Fruit fly (Drosophila melanogaster): Measurements from ENCODE around the gene CG32036.

The CG32036 gene

DNA sequence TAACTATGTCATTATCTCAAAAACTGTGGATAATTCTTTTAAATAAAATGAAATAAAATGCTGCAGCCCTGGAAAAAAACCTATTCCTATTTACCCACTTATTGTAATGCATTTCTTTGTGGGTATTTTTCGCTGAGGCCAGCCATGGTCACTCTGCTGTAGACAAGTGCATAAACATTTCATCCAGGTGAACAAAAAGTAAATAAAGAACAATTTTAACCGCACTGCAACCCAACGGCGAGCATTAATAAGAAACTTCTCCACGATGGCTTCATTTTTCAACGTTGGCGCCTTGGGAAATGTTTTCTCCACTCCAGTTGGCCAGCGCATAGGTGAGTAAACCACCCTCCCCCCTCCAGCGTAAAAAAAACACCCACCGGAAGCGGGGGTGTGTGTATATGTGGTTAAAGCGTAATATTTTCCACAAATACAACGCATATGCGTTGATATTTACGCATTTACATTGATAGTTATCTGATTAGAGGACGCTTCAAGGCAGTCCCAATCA lies 42.2 kb downstream of the CG32036 start, which contains the start of gene CG3529:
TSS of gene CG3529 (plus strand) at position 134 of the 508 bp plus-strand sequence.
- TF ChIP-seq CG11617 (GFP tag; optimal IDR thresholded peaks at IDR 0.05), result peak; percentile 42
- TF ChIP-seq toe (GFP tag; optimal IDR thresholded peaks at IDR 0.05), result peak; percentile 57
- TF ChIP-seq cnc (optimal IDR thresholded peaks at IDR 0.05), result no peak
- no peak for TF ChIP-seq CG1620 (GFP tag; optimal IDR thresholded peaks at IDR 0.05)
- TF ChIP-seq CG14711 (tag; optimal IDR thresholded peaks at IDR 0.05), result peak; percentile 45
- peak; percentile 42 for TF ChIP-seq bab1 (GFP tag; optimal IDR thresholded peaks at IDR 0.05)
- TF ChIP-seq CG7101 (tag; optimal IDR thresholded peaks at IDR 0.05), result peak; percentile 30
- TF ChIP-seq Hr96 (GFP tag; optimal IDR thresholded peaks at IDR 0.05), result peak; percentile 43
- TF ChIP-seq CG33017 (tag; optimal IDR thresholded peaks at IDR 0.05), result peak; percentile 29
- no peak for TF ChIP-seq tj (GFP tag; optimal IDR thresholded peaks at IDR 0.05)
- TF ChIP-seq Crg-1 (GFP tag; optimal IDR thresholded peaks at IDR 0.05), result peak; percentile 34
- peak; percentile 51 for TF ChIP-seq Mnt (GFP tag; optimal IDR thresholded peaks at IDR 0.05)
- peak; percentile 37 for TF ChIP-seq CG12768 (GFP tag; optimal IDR thresholded peaks at IDR 0.05)
- TF ChIP-seq kay (GFP tag; ENCODE audit: borderline replicate concordance), result no peak
- peak; percentile 31 for TF ChIP-seq ovo (GFP tag; optimal IDR thresholded peaks at IDR 0.05)
- no peak for TF ChIP-seq CG7045 (GFP tag; optimal IDR thresholded peaks at IDR 0.05)
- TF ChIP-seq cic (GFP tag; optimal IDR thresholded peaks at IDR 0.05), result peak; percentile 36
- TF ChIP-seq pad (GFP tag; optimal IDR thresholded peaks at IDR 0.05), result peak; percentile 35
- no peak for TF ChIP-seq Clk (GFP tag; optimal IDR thresholded peaks at IDR 0.05)

dm6 chr3L:9442625-9443282 lies 46.3 kb downstream of the CG32036 start, which contains the start of gene Srg3:
Gene Srg3, plus strand, starts transcription at chr3L:9443232.
- TF ChIP-seq CG7045 (GFP tag; optimal IDR thresholded peaks at IDR 0.05) (no peak), CG33017 (tag; optimal IDR thresholded peaks at IDR 0.05) (no peak), CG12768 (GFP tag; optimal IDR thresholded peaks at IDR 0.05) (peak; percentile 27), Hr96 (GFP tag; optimal IDR thresholded peaks at IDR 0.05) (no peak), toe (GFP tag; optimal IDR thresholded peaks at IDR 0.05) (no peak)

- peak; percentile 50 for TF ChIP-seq CG7045 (GFP tag; optimal IDR thresholded peaks at IDR 0.05)
- TF ChIP-seq ovo (GFP tag; optimal IDR thresholded peaks at IDR 0.05), result peak; percentile 50
- TF ChIP-seq CG14711 (tag; optimal IDR thresholded peaks at IDR 0.05), result peak; percentile 97
- no peak for TF ChIP-seq CG33017 (tag; optimal IDR thresholded peaks at IDR 0.05)
- peak; percentile 10 for TF ChIP-seq CG12768 (GFP tag; optimal IDR thresholded peaks at IDR 0.05)
- peak; percentile 4 for TF ChIP-seq CG7101 (tag; optimal IDR thresholded peaks at IDR 0.05)
- peak; percentile 72 for TF ChIP-seq CG1620 (GFP tag; optimal IDR thresholded peaks at IDR 0.05)
- peak; percentile 56 for TF ChIP-seq Mnt (GFP tag; optimal IDR thresholded peaks at IDR 0.05)
- TF ChIP-seq CG5204 (GFP tag; optimal IDR thresholded peaks at IDR 0.05), result no peak
- peak; percentile 36 for TF ChIP-seq CG11617 (GFP tag; optimal IDR thresholded peaks at IDR 0.05)
- TF ChIP-seq cic (GFP tag; optimal IDR thresholded peaks at IDR 0.05), result peak; percentile 58
- no peak for TF ChIP-seq tj (GFP tag; optimal IDR thresholded peaks at IDR 0.05)
- TF ChIP-seq pad (GFP tag; optimal IDR thresholded peaks at IDR 0.05), result peak; percentile 35
- no peak for TF ChIP-seq Clk (GFP tag; optimal IDR thresholded peaks at IDR 0.05)
- TF ChIP-seq cnc (optimal IDR thresholded peaks at IDR 0.05), result no peak
- TF ChIP-seq toe (GFP tag; optimal IDR thresholded peaks at IDR 0.05), result peak; percentile 78
- TF ChIP-seq Hr96 (GFP tag; optimal IDR thresholded peaks at IDR 0.05), result peak; percentile 60
- peak; percentile 38 for TF ChIP-seq bab1 (GFP tag; optimal IDR thresholded peaks at IDR 0.05)
- TF ChIP-seq Crg-1 (GFP tag; optimal IDR thresholded peaks at IDR 0.05), result peak; percentile 68
Observed at dm6 chr3L:9441907-9442479, 47.0 kb downstream of the CG32036 start, which contains the start of the genes Bet3 and Nf-YA. Gene Bet3, minus strand, starts transcription at chr3L:9442267. Gene Nf-YA, minus strand, starts transcription at chr3L:9442267.

dm6 chr3L:9438858-9439257 lies 50.2 kb downstream of the CG32036 start:
- TF ChIP-seq cic (GFP tag; optimal IDR thresholded peaks at IDR 0.05) (no peak), Clk (GFP tag; optimal IDR thresholded peaks at IDR 0.05) (no peak), Hr96 (GFP tag; optimal IDR thresholded peaks at IDR 0.05) (no peak), kay (GFP tag; ENCODE audit: borderline replicate concordance) (no peak), CG1620 (GFP tag; optimal IDR thresholded peaks at IDR 0.05) (no peak), bab1 (GFP tag; optimal IDR thresholded peaks at IDR 0.05) (no peak), cnc (optimal IDR thresholded peaks at IDR 0.05) (no peak), CG12768 (GFP tag; optimal IDR thresholded peaks at IDR 0.05) (no peak), pad (GFP tag; optimal IDR thresholded peaks at IDR 0.05) (no peak), CG33017 (tag; optimal IDR thresholded peaks at IDR 0.05) (no peak), CG5204 (GFP tag; optimal IDR thresholded peaks at IDR 0.05) (no peak), toe (GFP tag; optimal IDR thresholded peaks at IDR 0.05) (no peak), CG7045 (GFP tag; optimal IDR thresholded peaks at IDR 0.05) (no peak), CG7101 (tag; optimal IDR thresholded peaks at IDR 0.05) (no peak), CG11617 (GFP tag; optimal IDR thresholded peaks at IDR 0.05) (no peak), ovo (GFP tag; optimal IDR thresholded peaks at IDR 0.05) (no peak), tj (GFP tag; optimal IDR thresholded peaks at IDR 0.05) (no peak), CG14711 (tag; optimal IDR thresholded peaks at IDR 0.05) (no peak), Mnt (GFP tag; optimal IDR thresholded peaks at IDR 0.05) (no peak)

Measured in whole organism, adult.